Fruit fly (Drosophila melanogaster): ENCODE results near the gene CG33912.

CG33912 gene

DNA sequence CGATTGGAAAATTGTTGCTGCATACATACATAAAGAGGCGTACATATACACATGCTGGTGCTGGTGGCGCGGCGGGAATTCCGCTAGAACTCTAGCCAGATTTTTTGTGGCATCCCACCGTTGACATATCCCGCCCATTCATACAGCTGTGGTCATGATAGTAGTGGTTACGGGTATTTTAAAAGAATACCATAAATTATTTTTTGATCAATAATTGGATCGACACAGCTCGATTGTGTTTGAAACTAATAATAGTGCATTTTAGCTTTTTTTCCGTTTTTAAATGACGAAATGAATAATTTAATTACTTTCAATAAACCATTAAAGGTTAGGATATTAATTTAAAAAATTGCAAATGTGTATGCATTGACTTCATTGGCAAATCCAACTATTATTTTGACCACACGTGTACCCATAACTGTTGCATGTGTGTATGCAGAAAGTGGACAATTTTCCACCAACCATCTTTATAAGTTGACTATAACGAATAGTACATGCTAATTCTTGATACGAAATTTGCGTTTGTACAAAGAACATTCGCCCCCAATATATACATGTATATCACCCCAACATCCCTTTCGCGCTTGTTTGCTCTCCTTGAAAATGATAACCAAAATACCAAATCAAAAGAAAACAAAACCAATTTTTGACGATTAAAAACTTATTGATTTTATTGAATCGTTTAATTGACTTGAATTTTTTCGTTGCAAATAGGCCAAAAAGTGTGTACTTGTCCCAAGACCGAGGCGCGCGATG, 16.6 kb upstream of the CG33912 start (continued):
- TF ChIP-seq CG6272 (GFP tag; IDR thresholded peaks at IDR 0.05) (peak; percentile 26; the same call in 1 of the 2 replicates), CG9609 (GFP tag; optimal IDR thresholded peaks at IDR 0.05) (peak; percentile 58), tna (GFP tag; IDR thresholded peaks at IDR 0.05; ENCODE audit: partially characterized antibody) (no peak), CG3847 (GFP tag; IDR thresholded peaks at IDR 0.05) (peak; percentile 50), CG3163 (GFP tag; optimal IDR thresholded peaks at IDR 0.05) (peak; percentile 35), CG6765 (GFP tag; optimal IDR thresholded peaks at IDR 0.05) (peak; percentile 42), CG34224 (GFP tag; IDR thresholded peaks at IDR 0.05; ENCODE audit: partially characterized antibody) (no peak; the same call in 2 of the 3 replicates), CG7786 (GFP tag; optimal IDR thresholded peaks at IDR 0.05) (peak; percentile 75), fd64A (GFP tag; optimal IDR thresholded peaks at IDR 0.05) (peak; percentile 46), CG33213 (GFP tag; optimal IDR thresholded peaks at IDR 0.05) (peak; percentile 63), ash1 (GFP tag; optimal IDR thresholded peaks at IDR 0.05) (peak; percentile 52), Drgx (GFP tag; IDR thresholded peaks at IDR 0.05) (peak; percentile 87), Optix (GFP tag; IDR thresholded peaks at IDR 0.05) (0 out of 3 replicates have a peak, but pooled peaks have one; percentile 44), CG11085 (GFP tag; IDR thresholded peaks at IDR 0.05) (peak; percentile 64; the same call in 1 of the 2 replicates), CG12155 (GFP tag; optimal IDR thresholded peaks at IDR 0.05) (peak; percentile 71), trem (tag; optimal IDR thresholded peaks at IDR 0.05) (peak; percentile 51), CG43689 (GFP tag; IDR thresholded peaks at IDR 0.05) (no peak), CG9797 (GFP tag; optimal IDR thresholded peaks at IDR 0.05) (no peak), pros (GFP tag; optimal IDR thresholded peaks at IDR 0.05) (no peak), H15 (GFP tag; IDR thresholded peaks at IDR 0.05) (peak; percentile 69), twi (tag; optimal IDR thresholded peaks at IDR 0.05) (peak; percentile 38), Dp (GFP tag; optimal IDR thresholded peaks at IDR 0.05) (no peak), CG10959 (GFP tag; IDR thresholded peaks at IDR 0.05) (peak; percentile 65), CG14965 (GFP tag; optimal IDR thresholded peaks at IDR 0.05; ENCODE audit: borderline replicate concordance) (no peak), Pdp1 (GFP tag; optimal IDR thresholded peaks at IDR 0.05) (peak; percentile 75 to 78), CG31388 (GFP tag; optimal IDR thresholded peaks at IDR 0.05) (peak; percentile 32), CG6175 (GFP tag; IDR thresholded peaks at IDR 0.05) (no peak; the same call in 2 of the 3 replicates), CG11723 (GFP tag; optimal IDR thresholded peaks at IDR 0.05) (peak; percentile 4), kah (GFP tag; optimal IDR thresholded peaks at IDR 0.05) (peak; percentile 19), B-H2 (GFP tag; optimal IDR thresholded peaks at IDR 0.05) (no peak), Rx (GFP tag; IDR thresholded peaks at IDR 0.05) (peak; percentile 67; the same call in 1 of the 2 replicates), exex (tag; optimal IDR thresholded peaks at IDR 0.05) (peak; percentile 3), NC2β (GFP tag; optimal IDR thresholded peaks at IDR 0.05) (peak; percentile 47), CG11504 (tag; optimal IDR thresholded peaks at IDR 0.05) (peak; percentile 83), ftz-f1 (GFP tag; optimal IDR thresholded peaks at IDR 0.05) (peak; percentile 23), phol (tag; optimal IDR thresholded peaks at IDR 0.05) (no peak), cad (GFP tag; optimal IDR thresholded peaks at IDR 0.05) (no peak), Ssrp (tag; optimal IDR thresholded peaks at IDR 0.05) (peak; percentile 73), hth (optimal IDR thresholded peaks at IDR 0.05) (no peak), Ada2b (GFP tag; IDR thresholded peaks at IDR 0.05) (peak; percentile 82), HLHmδ (GFP tag; optimal IDR thresholded peaks at IDR 0.05) (no peak), sima (GFP tag; optimal IDR thresholded peaks at IDR 0.05) (no peak), gcm2 (GFP tag; optimal IDR thresholded peaks at IDR 0.05) (peak; percentile 70), knrl (GFP tag; IDR thresholded peaks at IDR 0.05; ENCODE audit: partially characterized antibody) (no peak), Dref (GFP tag; IDR thresholded peaks at IDR 0.05) (no peak), ERR (GFP tag; optimal IDR thresholded peaks at IDR 0.05) (peak; percentile 44), CG6683 (GFP tag; optimal IDR thresholded peaks at IDR 0.05) (peak; percentile 72), dysf (GFP tag; IDR thresholded peaks at IDR 0.05) (peak; percentile 81), CG32772 (GFP tag; IDR thresholded peaks at IDR 0.05) (peak; percentile 66; the same call in 1 of the 2 replicates)

Data from whole organism, embryonic.